Fruit fly (Drosophila melanogaster): Measurements from ENCODE around the gene JhI-21.
A peak's percentile ranks its signal among the peaks of the same experiment; 100 is the strongest.

JhI-21 gene

dm6 chr2L:12049133-12049532 is 6.7 kb downstream of the JhI-21 start, which contains the start of gene PLCXD (continued):
- no peak for TF ChIP-seq Neu2 (GFP tag; optimal IDR thresholded peaks at IDR 0.05; ENCODE audit: borderline replicate concordance)
- TF ChIP-seq Hr51 (GFP tag; optimal IDR thresholded peaks at IDR 0.05), result no peak
- TF ChIP-seq CG6765 (GFP tag; optimal IDR thresholded peaks at IDR 0.05), result no peak
- no peak for TF ChIP-seq CG10565 (GFP tag; optimal IDR thresholded peaks at IDR 0.05)
- TF ChIP-seq sens-2 (GFP tag; IDR thresholded peaks at IDR 0.05), result no peak
- no peak for TF ChIP-seq CG7271 (tag; optimal IDR thresholded peaks at IDR 0.05)
- TF ChIP-seq Sry-β (GFP tag; optimal IDR thresholded peaks at IDR 0.05), result peak; percentile 24
- TF ChIP-seq corto (GFP tag; optimal IDR thresholded peaks at IDR 0.05), result no peak
- no peak for TF ChIP-seq CG9797 (GFP tag; optimal IDR thresholded peaks at IDR 0.05)
- peak; percentile 15 for TF ChIP-seq CG17359 (tag; optimal IDR thresholded peaks at IDR 0.05)
- TF ChIP-seq prd (optimal IDR thresholded peaks at IDR 0.05), result no peak
- TF ChIP-seq prd (GFP tag; IDR thresholded peaks at IDR 0.05), result no peak
- TF ChIP-seq CG8359 (GFP tag; optimal IDR thresholded peaks at IDR 0.05; ENCODE audit: borderline replicate concordance), result no peak
- no peak for TF ChIP-seq Aef1 (GFP tag; IDR thresholded peaks at IDR 0.05)
- TF ChIP-seq Awh (GFP tag; IDR thresholded peaks at IDR 0.05), result no peak
- no peak for TF ChIP-seq chif (GFP tag; optimal IDR thresholded peaks at IDR 0.05)
- TF ChIP-seq stc (GFP tag; IDR thresholded peaks at IDR 0.05), result no peak
- no peak for TF ChIP-seq fd96Cb (tag; optimal IDR thresholded peaks at IDR 0.05)
- no peak for TF ChIP-seq maf-S (GFP tag; optimal IDR thresholded peaks at IDR 0.05)
- no peak for TF ChIP-seq ind (GFP tag; optimal IDR thresholded peaks at IDR 0.05)
- TF ChIP-seq CG34422 (GFP tag; IDR thresholded peaks at IDR 0.05), result no peak
- TF ChIP-seq usp (GFP tag; optimal IDR thresholded peaks at IDR 0.05), result no peak
- TF ChIP-seq stwl (tag; optimal IDR thresholded peaks at IDR 0.05), result no peak
- peak; percentile 29 for TF ChIP-seq CG14710 (tag; optimal IDR thresholded peaks at IDR 0.05)
- no peak for TF ChIP-seq Gsc (GFP tag; IDR thresholded peaks at IDR 0.05)

dm6 chr2L:12048723-12049122 is 7.1 kb downstream of the JhI-21 start, which contains the start of gene Plzf:
TSS of gene Plzf (minus strand) at chr2L:12048918.
- TF ChIP-seq grn (GFP tag; optimal IDR thresholded peaks at IDR 0.05) (no peak), CG2116 (GFP tag; optimal IDR thresholded peaks at IDR 0.05) (peak; percentile 1), stwl (tag; optimal IDR thresholded peaks at IDR 0.05) (peak; percentile 35), Spps (tag; optimal IDR thresholded peaks at IDR 0.05) (no peak), zfh2 (GFP tag; optimal IDR thresholded peaks at IDR 0.05) (no peak), MESR4 (GFP tag; optimal IDR thresholded peaks at IDR 0.05) (peak; percentile 22), jing (GFP tag; optimal IDR thresholded peaks at IDR 0.05) (no peak), MBD-R2 (GFP tag; IDR thresholded peaks at IDR 0.05) (peak; percentile 66; the same call in 1 of the 2 replicates), CG1647 (GFP tag; optimal IDR thresholded peaks at IDR 0.05) (no peak), ci (GFP tag; IDR thresholded peaks at IDR 0.05) (no peak), YL-1 (GFP tag; optimal IDR thresholded peaks at IDR 0.05) (peak; percentile 14), CG1832 (GFP tag; optimal IDR thresholded peaks at IDR 0.05) (no peak), CG7928 (GFP tag; optimal IDR thresholded peaks at IDR 0.05) (no peak), Dll (GFP tag; IDR thresholded peaks at IDR 0.05; ENCODE audit: partially characterized antibody) (peak; percentile 19; the same call in 1 of the 4 replicates), Mes4 (GFP tag; optimal IDR thresholded peaks at IDR 0.05) (no peak), CG31441 (GFP tag; IDR thresholded peaks at IDR 0.05) (no peak), CG6683 (GFP tag; optimal IDR thresholded peaks at IDR 0.05) (no peak), CG17385 (GFP tag; optimal IDR thresholded peaks at IDR 0.05) (no peak), btn (GFP tag; optimal IDR thresholded peaks at IDR 0.05) (no peak), CG8765 (GFP tag; IDR thresholded peaks at IDR 0.05) (no peak), jumu (GFP tag; optimal IDR thresholded peaks at IDR 0.05) (no peak), CG13287 (GFP tag; IDR thresholded peaks at IDR 0.05; ENCODE audit: partially characterized antibody) (peak; percentile 47), z (GFP tag; IDR thresholded peaks at IDR 0.05) (no peak), CG14710 (tag; optimal IDR thresholded peaks at IDR 0.05) (peak; percentile 36), Myb (GFP tag; optimal IDR thresholded peaks at IDR 0.05) (peak; percentile 85), CG12104 (GFP tag; optimal IDR thresholded peaks at IDR 0.05) (no peak), Usf (GFP tag; optimal IDR thresholded peaks at IDR 0.05) (no peak), CG7987 (GFP tag; optimal IDR thresholded peaks at IDR 0.05) (no peak), E2f2 (GFP tag; IDR thresholded peaks at IDR 0.05) (peak; percentile 19; the same call in 1 of the 2 replicates)
